Worm (Caenorhabditis elegans): ENCODE results near the gene fbxb-90.

The fbxb-90 gene

DNA sequence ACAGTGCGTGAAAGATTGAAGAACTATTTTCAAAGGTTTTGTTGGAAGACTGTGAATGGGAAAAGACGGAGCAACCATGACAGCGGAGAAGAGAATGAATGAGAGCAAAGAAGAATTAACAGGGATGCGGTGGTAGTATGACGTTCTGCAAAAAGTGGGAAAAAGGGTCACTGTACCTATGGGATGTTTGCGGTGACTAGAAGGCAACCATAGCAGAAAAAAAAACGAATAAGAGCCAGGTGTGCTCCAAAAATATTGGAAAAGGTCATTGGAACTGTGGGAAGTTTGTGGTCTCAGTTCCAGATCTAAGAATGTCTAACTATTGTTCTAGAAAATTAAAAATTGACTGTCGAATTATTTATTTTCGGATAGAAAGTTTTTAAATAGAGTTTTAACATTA, at the start of gene fbxb-90:
Gene fbxb-90 (minus strand): TSS at position 101 of the 400 bp plus-strand sequence.
- TF ChIP-seq ref-1 (GFP tag; conservative IDR thresholded peaks at IDR 0.05) (no peak), ztf-29 (GFP tag; IDR thresholded peaks at IDR 0.05) (no peak), T22C8.4 (GFP tag; IDR thresholded peaks at IDR 0.05) (no peak), cog-1 (tag; optimal IDR thresholded peaks at IDR 0.05) (no peak), ztf-23 (GFP tag; IDR thresholded peaks at IDR 0.05) (no peak), klf-2 (GFP tag; conservative IDR thresholded peaks at IDR 0.05) (no peak), med-1 (GFP tag; optimal IDR thresholded peaks at IDR 0.05; ENCODE audit: insufficient read depth) (no peak), tab-1 (GFP tag; IDR thresholded peaks at IDR 0.05) (no peak), flt-1 (GFP tag; IDR thresholded peaks at IDR 0.05) (no peak)

DNA sequence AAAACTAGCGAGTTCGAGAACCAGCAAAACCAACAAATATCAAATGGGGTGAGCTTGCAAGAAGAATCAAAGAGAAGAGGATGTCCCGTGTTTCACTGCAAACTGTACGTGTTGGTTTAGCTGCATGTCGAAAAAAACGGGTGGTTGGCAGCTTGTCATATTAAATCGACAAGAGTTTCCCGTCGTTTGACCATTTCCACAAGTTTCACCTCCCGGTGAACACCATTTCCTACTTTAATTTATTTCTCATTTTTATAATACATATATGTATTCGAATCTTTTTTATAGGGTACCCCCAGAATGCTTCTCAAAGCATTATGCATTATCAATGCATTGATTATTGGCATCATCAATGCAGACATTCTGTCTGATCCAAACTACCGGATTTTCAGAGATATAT, 46.7 kb upstream of the fbxb-90 start, which contains the start of gene Y8A9A.2:
Gene Y8A9A.2 (plus strand): TSS at position 301 of the 400 bp plus-strand sequence.
- no peak for TF ChIP-seq T22C8.4 (GFP tag; IDR thresholded peaks at IDR 0.05)
- no peak for TF ChIP-seq flt-1 (GFP tag; IDR thresholded peaks at IDR 0.05)
- TF ChIP-seq klf-2 (GFP tag; conservative IDR thresholded peaks at IDR 0.05), result no peak
- no peak for TF ChIP-seq med-1 (GFP tag; optimal IDR thresholded peaks at IDR 0.05; ENCODE audit: insufficient read depth)
- TF ChIP-seq ztf-23 (GFP tag; IDR thresholded peaks at IDR 0.05), result no peak

- TF ChIP-seq ztf-29 (GFP tag; IDR thresholded peaks at IDR 0.05) (no peak), tab-1 (GFP tag; IDR thresholded peaks at IDR 0.05) (no peak), ztf-23 (GFP tag; IDR thresholded peaks at IDR 0.05) (no peak), T22C8.4 (GFP tag; IDR thresholded peaks at IDR 0.05) (no peak), klf-2 (GFP tag; conservative IDR thresholded peaks at IDR 0.05) (no peak), med-1 (GFP tag; optimal IDR thresholded peaks at IDR 0.05; ENCODE audit: insufficient read depth) (no peak), ref-1 (GFP tag; conservative IDR thresholded peaks at IDR 0.05) (no peak), cog-1 (tag; optimal IDR thresholded peaks at IDR 0.05) (no peak), flt-1 (GFP tag; IDR thresholded peaks at IDR 0.05) (no peak)
Observed at ce11 chrII:3793336-3793735, 44.7 kb upstream of the fbxb-90 start, which contains the start of gene fbxb-99. Gene fbxb-99 (minus strand): TSS chrII:3793436.

- TF ChIP-seq cog-1 (tag; optimal IDR thresholded peaks at IDR 0.05) (no peak), ref-1 (GFP tag; conservative IDR thresholded peaks at IDR 0.05) (no peak), med-1 (GFP tag; optimal IDR thresholded peaks at IDR 0.05; ENCODE audit: insufficient read depth) (no peak), T22C8.4 (GFP tag; IDR thresholded peaks at IDR 0.05) (no peak), ztf-23 (GFP tag; IDR thresholded peaks at IDR 0.05) (no peak), klf-2 (GFP tag; conservative IDR thresholded peaks at IDR 0.05) (no peak), tab-1 (GFP tag; IDR thresholded peaks at IDR 0.05) (no peak), flt-1 (GFP tag; IDR thresholded peaks at IDR 0.05) (no peak)
Observed at ce11 chrII:3788356-3788962, 39.8 kb upstream of the fbxb-90 start.

- no peak for TF ChIP-seq klf-2 (GFP tag; conservative IDR thresholded peaks at IDR 0.05)
- no peak for TF ChIP-seq med-1 (GFP tag; optimal IDR thresholded peaks at IDR 0.05; ENCODE audit: insufficient read depth)
- no peak for TF ChIP-seq T22C8.4 (GFP tag; IDR thresholded peaks at IDR 0.05)
- no peak for TF ChIP-seq flt-1 (GFP tag; IDR thresholded peaks at IDR 0.05)
- no peak for TF ChIP-seq ztf-29 (GFP tag; IDR thresholded peaks at IDR 0.05)
- no peak for TF ChIP-seq cog-1 (tag; optimal IDR thresholded peaks at IDR 0.05)
- TF ChIP-seq ref-1 (GFP tag; conservative IDR thresholded peaks at IDR 0.05), result no peak
- no peak for TF ChIP-seq tab-1 (GFP tag; IDR thresholded peaks at IDR 0.05)
- no peak for TF ChIP-seq ztf-23 (GFP tag; IDR thresholded peaks at IDR 0.05)
Observed at ce11 chrII:3787151-3787550, 38.5 kb upstream of the fbxb-90 start, which contains the start of gene T24E12.13. Gene T24E12.13 (plus strand): TSS chrII:3787451.

ce11 chrII:3786538-3786937, 37.9 kb upstream of the fbxb-90 start:
- TF ChIP-seq tab-1 (GFP tag; IDR thresholded peaks at IDR 0.05) (no peak), klf-2 (GFP tag; conservative IDR thresholded peaks at IDR 0.05) (no peak), ref-1 (GFP tag; conservative IDR thresholded peaks at IDR 0.05) (no peak), ztf-23 (GFP tag; IDR thresholded peaks at IDR 0.05) (no peak), flt-1 (GFP tag; IDR thresholded peaks at IDR 0.05) (no peak), T22C8.4 (GFP tag; IDR thresholded peaks at IDR 0.05) (no peak), ztf-29 (GFP tag; IDR thresholded peaks at IDR 0.05) (no peak), cog-1 (tag; optimal IDR thresholded peaks at IDR 0.05) (no peak), med-1 (GFP tag; optimal IDR thresholded peaks at IDR 0.05; ENCODE audit: insufficient read depth) (no peak)

DNA sequence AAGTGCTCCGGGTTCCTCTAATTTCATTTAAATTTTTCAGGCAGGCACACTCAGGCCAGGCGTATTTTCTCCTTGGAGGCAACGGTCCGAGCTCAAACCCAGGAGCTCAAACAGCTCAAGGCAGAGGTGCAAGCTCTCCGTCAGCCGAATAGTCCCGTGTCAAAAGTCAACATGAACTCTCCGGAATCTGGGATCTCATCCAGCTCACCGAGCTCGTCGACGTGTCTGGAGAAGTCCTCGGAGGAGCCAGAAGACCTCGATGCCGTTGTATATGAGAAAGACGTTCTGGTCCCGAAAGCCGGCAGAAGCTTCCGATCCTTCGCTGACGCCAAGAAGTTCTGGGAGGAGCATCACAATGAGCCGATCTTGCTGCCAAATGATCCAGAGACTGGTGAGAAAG, 37.1 kb upstream of the fbxb-90 start:
- TF ChIP-seq ztf-23 (GFP tag; IDR thresholded peaks at IDR 0.05) (no peak), klf-2 (GFP tag; conservative IDR thresholded peaks at IDR 0.05) (no peak), flt-1 (GFP tag; IDR thresholded peaks at IDR 0.05) (no peak), ztf-29 (GFP tag; IDR thresholded peaks at IDR 0.05) (no peak), T22C8.4 (GFP tag; IDR thresholded peaks at IDR 0.05) (no peak)

ce11 chrII:3785257-3785656, 36.6 kb upstream of the fbxb-90 start, which contains the start of gene T24E12.1:
Gene T24E12.1 (plus strand): TSS chrII:3785557.
- no peak for TF ChIP-seq T22C8.4 (GFP tag; IDR thresholded peaks at IDR 0.05)
- no peak for TF ChIP-seq cog-1 (tag; optimal IDR thresholded peaks at IDR 0.05)
- TF ChIP-seq ztf-29 (GFP tag; IDR thresholded peaks at IDR 0.05), result no peak
- TF ChIP-seq klf-2 (GFP tag; conservative IDR thresholded peaks at IDR 0.05), result no peak
- TF ChIP-seq flt-1 (GFP tag; IDR thresholded peaks at IDR 0.05), result no peak
- no peak for TF ChIP-seq tab-1 (GFP tag; IDR thresholded peaks at IDR 0.05)
- no peak for TF ChIP-seq ref-1 (GFP tag; conservative IDR thresholded peaks at IDR 0.05)
- no peak for TF ChIP-seq med-1 (GFP tag; optimal IDR thresholded peaks at IDR 0.05; ENCODE audit: insufficient read depth)
- no peak for TF ChIP-seq ztf-23 (GFP tag; IDR thresholded peaks at IDR 0.05)

- TF ChIP-seq flt-1 (GFP tag; IDR thresholded peaks at IDR 0.05), result no peak
- no peak for TF ChIP-seq klf-2 (GFP tag; conservative IDR thresholded peaks at IDR 0.05)
- TF ChIP-seq tab-1 (GFP tag; IDR thresholded peaks at IDR 0.05), result no peak
- TF ChIP-seq ztf-23 (GFP tag; IDR thresholded peaks at IDR 0.05), result no peak
- TF ChIP-seq ztf-29 (GFP tag; IDR thresholded peaks at IDR 0.05), result no peak
- TF ChIP-seq med-1 (GFP tag; optimal IDR thresholded peaks at IDR 0.05; ENCODE audit: insufficient read depth), result no peak
- no peak for TF ChIP-seq ref-1 (GFP tag; conservative IDR thresholded peaks at IDR 0.05)
- no peak for TF ChIP-seq cog-1 (tag; optimal IDR thresholded peaks at IDR 0.05)
- TF ChIP-seq T22C8.4 (GFP tag; IDR thresholded peaks at IDR 0.05), result no peak
Observed at ce11 chrII:3782309-3783000, 33.8 kb upstream of the fbxb-90 start, which contains the start of gene T24E12.2. Gene T24E12.2 (plus strand): TSS chrII:3782950.
